Fruit fly (Drosophila melanogaster): ENCODE measurements around the gene Daao2.

The Daao2 gene

DNA sequence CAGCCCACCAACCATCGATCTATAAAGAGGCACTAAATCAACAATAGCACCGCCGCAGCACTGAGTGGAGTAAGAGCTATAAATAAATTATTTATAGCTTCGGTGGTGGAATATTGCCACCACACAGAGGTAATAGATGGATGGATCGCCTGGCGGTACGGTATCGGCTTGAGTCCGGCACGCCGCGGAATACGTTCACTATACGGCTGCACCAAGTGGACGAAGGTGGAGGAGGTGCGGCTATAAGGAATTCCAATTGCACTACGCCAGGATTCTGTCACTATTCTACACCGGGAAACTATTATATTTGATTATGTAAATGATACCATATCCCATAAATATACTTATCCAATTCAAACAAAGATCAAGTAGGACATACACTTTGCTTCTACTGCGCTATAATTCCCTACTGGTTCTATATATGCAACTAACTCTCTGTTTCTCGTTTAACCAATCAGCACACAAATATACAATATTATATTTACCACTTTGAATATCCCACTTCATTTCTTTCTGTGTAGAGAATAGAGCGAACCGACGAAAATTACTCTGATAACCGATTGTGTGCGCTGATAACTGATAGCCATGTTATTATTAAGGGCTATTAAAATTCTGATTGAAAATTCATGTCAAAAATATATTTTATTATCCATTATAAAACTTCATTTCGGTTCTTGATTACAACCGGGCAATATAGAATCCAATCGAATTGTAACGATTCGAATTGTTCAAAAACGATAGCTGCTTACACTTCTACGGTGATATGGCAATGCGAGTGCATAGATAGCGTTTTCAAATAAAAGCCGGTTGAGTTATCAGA, 16.6 kb downstream of the Daao2 start (continued):
- TF ChIP-seq Poxn (GFP tag; IDR thresholded peaks at IDR 0.05) (no peak), lmd (GFP tag; IDR thresholded peaks at IDR 0.05) (peak; percentile 27; the same call in 1 of the 2 replicates), CG32767 (GFP tag; IDR thresholded peaks at IDR 0.05) (no peak), CG11093 (GFP tag; IDR thresholded peaks at IDR 0.05) (no peak), CG8089 (GFP tag; optimal IDR thresholded peaks at IDR 0.05) (no peak), CG12769 (tag; optimal IDR thresholded peaks at IDR 0.05) (peak; percentile 14), CG12155 (GFP tag; optimal IDR thresholded peaks at IDR 0.05) (peak; percentile 19), HLHmδ (GFP tag; optimal IDR thresholded peaks at IDR 0.05) (no peak), nerfin-2 (GFP tag; IDR thresholded peaks at IDR 0.05; ENCODE audit: partially characterized antibody) (no peak), CG2199 (GFP tag; IDR thresholded peaks at IDR 0.05) (no peak), HHEX (GFP tag; optimal IDR thresholded peaks at IDR 0.05) (no peak), Ssrp (tag; optimal IDR thresholded peaks at IDR 0.05) (peak; percentile 26), CG17612 (GFP tag; IDR thresholded peaks at IDR 0.05) (no peak), CG12659 (GFP tag; optimal IDR thresholded peaks at IDR 0.05) (peak; percentile 15), dpn (GFP tag; optimal IDR thresholded peaks at IDR 0.05) (peak in 1 of 2 experiments; percentile 10), CG15479 (GFP tag; optimal IDR thresholded peaks at IDR 0.05) (no peak), pita (GFP tag; optimal IDR thresholded peaks at IDR 0.05) (no peak), CG1603 (tag; optimal IDR thresholded peaks at IDR 0.05) (peak; percentile 23), Eip74EF (GFP tag; optimal IDR thresholded peaks at IDR 0.05) (peak in 1 of 2 experiments; percentile 31), Xrp1 (GFP tag; IDR thresholded peaks at IDR 0.05) (peak; percentile 28; the same call in 1 of the 2 replicates), CG1602 (GFP tag; optimal IDR thresholded peaks at IDR 0.05) (peak; percentile 9), E2f2 (GFP tag; IDR thresholded peaks at IDR 0.05) (0 out of 2 replicates have a peak, but pooled peaks have one; percentile 13), lab (GFP tag; optimal IDR thresholded peaks at IDR 0.05) (peak; percentile 5), bsh (GFP tag; optimal IDR thresholded peaks at IDR 0.05) (peak in 1 of 2 experiments; percentile 55), CG7556 (GFP tag; optimal IDR thresholded peaks at IDR 0.05) (peak; percentile 28), CG13424 (tag; optimal IDR thresholded peaks at IDR 0.05) (peak; percentile 39), lola (GFP tag; optimal IDR thresholded peaks at IDR 0.05) (peak in 1 of 3 experiments; percentile 66), mam (GFP tag; optimal IDR thresholded peaks at IDR 0.05) (peak; percentile 4), CG12104 (GFP tag; optimal IDR thresholded peaks at IDR 0.05) (peak; percentile 17), CG9817 (tag; optimal IDR thresholded peaks at IDR 0.05) (peak; percentile 9), org-1 (GFP tag; optimal IDR thresholded peaks at IDR 0.05) (no peak), CG18599 (GFP tag; optimal IDR thresholded peaks at IDR 0.05) (peak; percentile 27), twi (tag; optimal IDR thresholded peaks at IDR 0.05) (no peak), slbo (GFP tag; IDR thresholded peaks at IDR 0.05) (peak; percentile 40; the same call in 1 of the 2 replicates), D (optimal IDR thresholded peaks at IDR 0.05) (no peak), D (GFP tag; optimal IDR thresholded peaks at IDR 0.05) (peak; percentile 34), ash1 (GFP tag; optimal IDR thresholded peaks at IDR 0.05) (no peak), ind (GFP tag; optimal IDR thresholded peaks at IDR 0.05) (peak; percentile 10), Taf1 (GFP tag; IDR thresholded peaks at IDR 0.05) (no peak), al (GFP tag; IDR thresholded peaks at IDR 0.05) (peak; percentile 16; the same call in 1 of the 2 replicates), CG8924 (tag; optimal IDR thresholded peaks at IDR 0.05) (peak; percentile 40), CG4424 (GFP tag; optimal IDR thresholded peaks at IDR 0.05) (peak; percentile 57), zen (tag; optimal IDR thresholded peaks at IDR 0.05) (peak; percentile 12), pnt (GFP tag; optimal IDR thresholded peaks at IDR 0.05) (peak; percentile 27), CG17829 (tag; optimal IDR thresholded peaks at IDR 0.05) (peak; percentile 47), CG15601 (tag; optimal IDR thresholded peaks at IDR 0.05) (peak; percentile 53), CG11504 (tag; optimal IDR thresholded peaks at IDR 0.05) (peak; percentile 55), exex (tag; optimal IDR thresholded peaks at IDR 0.05) (peak; percentile 88)

All from whole organism, embryonic.